Worm (Caenorhabditis elegans) whole organism, L4/young adult: ENCODE measurements around the gene col-153.

Experiments
- dao-5 ChIP-seq: sonication (generic microtip); optimal IDR thresholded peaks from 2 replicates; lab custom pipeline; 2016; ENCODE audit warnings: missing genotype, missing genetic modification characterization, moderate library complexity, missing compliant biosample characterization
- him-1 ChIP-seq: sonication (generic microtip); optimal IDR thresholded peaks from 2 replicates; lab custom pipeline; 2016; ENCODE audit warnings: missing genotype, missing genetic modification reagents, missing genetic modification characterization, missing compliant biosample characterization

ce11 chrV:10941150-10941549, 8.5 kb upstream of the col-153 start, which contains the start of gene F17C11.26:
- TF ChIP-seq him-1 (tag; lab: Kevin White, UChicago): no peak
- no peak for TF ChIP-seq dao-5 (tag; lab: Kevin White, UChicago)
